Fruit fly (Drosophila melanogaster): ENCODE data around the gene CG1273.
A peak's percentile ranks its signal among the peaks of the same experiment; 100 is the strongest.

CG1273 gene

DNA sequence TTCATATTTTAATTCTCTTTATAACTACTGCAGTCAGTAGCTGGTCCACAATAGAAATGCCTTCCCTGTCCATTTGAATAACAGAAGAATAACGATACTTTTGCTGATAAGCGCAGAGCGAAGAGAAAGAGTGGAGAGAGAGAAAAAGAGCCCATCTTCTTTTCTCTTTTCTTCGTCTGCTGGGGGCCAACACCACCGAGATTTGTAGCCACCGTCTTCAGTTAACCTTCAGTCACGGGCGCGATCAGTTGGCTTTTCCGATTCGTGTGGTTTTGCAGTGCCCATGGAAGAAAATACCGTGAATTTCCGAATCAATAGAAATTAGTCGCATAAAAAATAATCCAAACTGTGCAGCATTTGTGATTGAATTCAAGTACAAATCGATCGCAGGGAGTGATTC, at the start of gene CG1273:
Gene CG1273 (plus strand): TSS at position 218 of the 400 bp plus-strand sequence.
- no peak for TF ChIP-seq CG17801 (GFP tag; optimal IDR thresholded peaks at IDR 0.05; ENCODE audit: partially characterized antibody)

DNA sequence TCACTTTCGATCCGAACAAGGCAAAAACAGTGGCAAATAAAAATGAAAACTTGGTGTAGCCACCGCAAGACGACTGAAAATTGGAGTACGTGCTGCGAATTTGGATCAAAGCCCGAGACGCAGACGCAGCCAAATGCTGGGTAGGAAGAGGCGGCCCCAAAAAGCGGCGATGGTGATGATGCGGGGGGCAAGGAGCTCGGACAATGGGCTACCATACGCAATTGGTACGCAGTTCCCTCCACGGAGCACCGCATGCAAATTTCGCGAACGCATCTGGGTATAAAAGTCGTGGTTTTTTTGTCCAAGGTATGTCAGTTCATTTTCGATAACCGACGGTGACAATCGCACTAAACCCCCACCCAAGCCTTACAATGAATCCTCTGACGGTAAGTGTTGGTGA, 48.4 kb upstream of the CG1273 start, which contains the start of gene Cpr64Ad:
Gene Cpr64Ad (plus strand): TSS at position 301 of the 400 bp plus-strand sequence.
- TF ChIP-seq CG17801 (GFP tag; optimal IDR thresholded peaks at IDR 0.05; ENCODE audit: partially characterized antibody): no peak

DNA sequence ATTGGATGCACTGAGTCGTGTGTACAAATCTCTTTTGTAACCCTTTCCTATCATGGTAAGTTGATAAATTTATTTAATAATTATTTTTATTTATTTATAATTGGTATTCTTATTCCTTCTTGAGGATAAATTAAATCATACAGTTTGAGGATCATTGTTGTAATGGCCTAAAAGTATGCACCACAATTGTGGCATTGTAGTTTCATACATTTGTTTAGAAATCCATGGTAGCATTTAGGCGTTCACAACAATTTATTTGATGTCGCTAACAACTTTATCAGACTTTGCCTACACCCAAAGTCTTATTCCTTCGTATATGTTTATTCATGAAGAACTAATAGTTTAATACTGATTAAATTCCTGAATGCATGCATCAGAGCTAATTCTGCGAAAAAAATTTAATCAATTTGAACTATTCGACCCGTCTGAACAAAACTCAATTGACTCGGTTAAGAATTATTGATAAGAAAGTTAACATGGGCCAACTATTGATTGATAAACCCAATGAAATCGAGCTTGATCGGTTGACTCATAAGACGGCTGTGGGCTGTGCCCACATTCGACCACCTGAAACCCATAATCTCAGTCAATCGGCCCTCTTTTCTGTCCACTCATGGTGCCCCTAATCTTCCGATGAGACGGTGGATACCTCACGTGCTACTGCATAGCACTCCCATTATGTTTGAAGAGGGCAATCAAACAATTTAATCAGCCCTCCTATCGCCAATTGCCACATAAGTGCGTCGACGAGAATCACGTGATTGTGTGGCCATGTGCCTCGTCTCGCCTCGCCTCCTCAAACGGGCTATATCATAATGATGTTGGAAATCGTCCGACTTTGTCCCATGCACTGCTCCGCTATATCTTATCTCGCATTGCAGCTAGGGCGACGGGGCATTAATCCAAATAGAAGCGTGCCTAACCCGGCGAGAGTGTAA, 44.0 kb upstream of the CG1273 start:
- no peak for TF ChIP-seq CG17801 (GFP tag; optimal IDR thresholded peaks at IDR 0.05; ENCODE audit: partially characterized antibody)

DNA sequence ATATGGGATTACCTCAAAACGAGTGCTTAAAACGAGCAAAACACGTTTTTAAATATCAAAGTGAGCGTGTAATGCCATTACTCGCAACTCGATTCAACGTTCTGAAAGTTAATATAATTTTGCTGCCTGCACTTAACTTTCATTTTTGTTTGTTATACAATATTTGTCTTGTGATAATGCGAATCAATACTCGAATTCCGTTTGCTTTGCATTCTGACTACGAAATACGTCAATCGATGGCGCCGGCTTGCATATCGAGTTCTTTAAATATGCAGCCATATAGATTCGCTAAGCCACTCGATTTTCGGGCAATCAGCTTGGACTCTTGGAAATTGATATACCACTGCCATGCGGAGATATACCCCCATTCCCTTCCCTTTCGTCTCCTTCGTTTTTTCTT, 42.8 kb upstream of the CG1273 start:
- TF ChIP-seq CG17801 (GFP tag; optimal IDR thresholded peaks at IDR 0.05; ENCODE audit: partially characterized antibody): no peak

DNA sequence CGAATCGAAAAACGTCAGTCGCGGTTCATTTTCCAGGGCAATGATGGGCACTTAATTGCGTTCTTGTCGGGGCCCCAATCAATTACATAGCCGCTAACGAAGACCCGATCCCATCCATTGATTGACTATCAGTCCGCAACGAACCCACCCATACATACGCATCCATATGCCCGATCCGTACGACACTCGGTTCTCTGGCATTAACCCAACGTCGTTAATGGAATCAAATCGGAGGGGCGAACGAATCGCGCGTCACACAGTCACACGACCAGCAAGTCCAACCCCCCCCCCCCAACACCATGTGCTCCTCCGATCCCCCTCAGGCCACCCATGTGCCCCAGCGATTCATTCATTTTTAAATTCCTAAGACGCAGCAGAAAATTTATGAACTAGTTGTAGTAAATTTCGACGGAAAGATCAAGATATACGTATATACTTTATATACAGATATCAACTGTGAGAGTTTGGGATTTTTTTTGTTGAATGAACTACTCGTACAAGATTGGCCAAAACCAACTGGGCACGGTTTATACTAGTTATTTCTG, 42.2 kb upstream of the CG1273 start:
- TF ChIP-seq CG17801 (GFP tag; optimal IDR thresholded peaks at IDR 0.05; ENCODE audit: partially characterized antibody): no peak

DNA sequence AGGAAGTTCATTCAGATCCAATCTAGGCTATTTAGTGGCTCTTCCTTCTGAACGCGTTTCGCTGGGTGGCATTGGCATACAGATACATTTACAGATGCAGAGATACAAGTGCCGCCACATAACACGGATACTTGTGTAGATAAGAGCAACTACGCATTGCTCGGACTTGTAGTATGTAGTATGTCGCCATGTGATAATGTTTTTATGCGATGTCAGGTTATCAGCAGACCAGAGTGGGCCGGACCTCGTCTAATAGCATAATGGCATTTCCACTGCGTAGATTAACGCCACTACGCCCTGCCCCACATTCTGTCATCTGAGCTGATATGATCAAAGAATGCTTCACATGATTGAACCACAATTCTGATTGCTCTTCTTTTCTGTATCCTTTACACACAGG, 41.7 kb upstream of the CG1273 start:
- TF ChIP-seq CG17801 (GFP tag; optimal IDR thresholded peaks at IDR 0.05; ENCODE audit: partially characterized antibody): no peak

DNA sequence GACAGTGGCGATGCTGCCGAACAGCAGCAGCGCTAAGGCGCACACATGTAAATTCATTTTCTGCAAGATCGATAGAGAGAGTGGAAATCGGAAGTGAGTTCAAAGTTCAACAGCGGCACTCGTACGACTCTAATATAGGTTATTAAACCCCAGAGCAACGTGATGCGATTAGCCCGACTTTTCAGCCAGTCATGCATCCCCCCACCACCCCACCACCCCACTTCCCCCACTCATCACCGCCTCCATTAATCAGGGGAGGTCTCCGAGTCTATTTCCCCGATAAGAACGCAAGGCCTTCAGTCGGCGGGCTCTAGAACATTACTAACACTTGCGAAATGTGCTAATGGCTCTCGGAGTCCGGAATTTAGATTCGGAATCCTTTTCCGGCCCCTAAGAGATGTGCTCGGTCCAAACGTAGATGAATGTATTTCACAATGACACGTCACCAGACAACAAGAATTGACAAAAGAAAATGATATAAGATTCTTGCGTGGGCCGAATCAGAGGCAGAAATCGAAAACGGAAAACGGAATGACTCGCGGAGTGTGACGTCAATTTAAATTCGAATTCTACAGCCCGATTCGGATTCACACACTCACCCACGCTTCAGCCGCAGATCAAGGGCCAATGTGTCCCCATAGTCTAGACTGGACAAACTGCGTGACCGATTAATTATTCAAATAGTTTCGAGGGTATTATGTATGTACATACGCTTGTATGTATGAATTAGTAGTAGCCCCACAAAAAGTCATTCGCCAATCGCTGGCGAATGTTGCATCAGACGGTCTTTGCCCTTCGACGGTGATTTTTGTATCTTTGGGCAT, 37.7 kb upstream of the CG1273 start:
- no peak for TF ChIP-seq CG17801 (GFP tag; optimal IDR thresholded peaks at IDR 0.05; ENCODE audit: partially characterized antibody)

DNA sequence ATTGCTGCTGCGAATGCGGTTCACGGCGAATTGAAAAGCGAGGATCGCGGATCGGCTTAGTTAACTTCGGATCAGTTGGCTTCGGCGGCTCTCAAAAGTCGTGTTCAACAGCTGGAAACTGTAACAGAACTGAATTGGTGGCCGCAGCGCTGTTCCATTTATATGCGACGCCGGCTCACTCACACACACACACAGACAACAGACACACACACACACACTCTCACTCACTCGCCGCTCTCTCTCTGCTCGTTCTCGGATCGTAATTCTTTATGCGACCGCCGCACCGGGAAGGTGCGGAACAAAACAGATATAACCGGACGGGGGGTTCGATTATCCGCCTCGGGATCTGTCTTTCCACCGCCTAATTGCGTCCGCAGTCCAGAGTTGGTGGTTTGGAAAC, 36.4 kb upstream of the CG1273 start, which contains the start of gene CG46460:
Gene CG46460 (minus strand): TSS at position 139 of the 400 bp plus-strand sequence.
- no peak for TF ChIP-seq CG17801 (GFP tag; optimal IDR thresholded peaks at IDR 0.05; ENCODE audit: partially characterized antibody)

DNA sequence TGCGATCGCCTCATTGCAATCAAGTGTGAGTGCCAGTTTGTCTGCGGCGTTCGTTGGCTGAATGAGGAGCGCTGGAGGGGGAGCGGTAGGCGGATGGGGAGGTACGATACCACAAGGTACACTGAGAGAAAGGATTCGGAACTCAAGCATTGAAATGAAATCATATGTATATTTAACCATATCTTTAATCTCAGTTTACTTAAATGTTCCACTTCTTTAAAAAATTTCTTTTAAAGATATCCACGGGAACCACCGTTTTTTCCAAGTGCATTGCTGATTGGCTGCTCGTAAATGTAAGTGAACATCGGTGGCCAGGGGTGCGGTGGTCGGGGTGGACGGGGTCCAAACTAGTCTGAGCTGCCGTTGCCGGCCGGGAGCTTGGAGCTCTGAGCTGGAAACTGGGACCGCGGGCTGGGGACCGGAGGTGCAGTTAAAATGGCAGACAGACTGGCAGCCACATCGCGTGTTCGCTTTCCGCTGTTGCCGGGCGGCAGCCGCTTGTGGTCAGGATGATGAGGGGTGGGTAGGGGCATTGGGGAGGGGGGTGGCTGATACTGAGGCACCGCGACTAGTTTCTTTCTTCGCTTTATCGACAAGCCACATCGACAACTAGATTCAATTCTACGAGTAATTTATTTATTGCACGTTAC, 35.2 kb upstream of the CG1273 start:
- peak; percentile 57 for TF ChIP-seq CG17801 (GFP tag; optimal IDR thresholded peaks at IDR 0.05; ENCODE audit: partially characterized antibody)

DNA sequence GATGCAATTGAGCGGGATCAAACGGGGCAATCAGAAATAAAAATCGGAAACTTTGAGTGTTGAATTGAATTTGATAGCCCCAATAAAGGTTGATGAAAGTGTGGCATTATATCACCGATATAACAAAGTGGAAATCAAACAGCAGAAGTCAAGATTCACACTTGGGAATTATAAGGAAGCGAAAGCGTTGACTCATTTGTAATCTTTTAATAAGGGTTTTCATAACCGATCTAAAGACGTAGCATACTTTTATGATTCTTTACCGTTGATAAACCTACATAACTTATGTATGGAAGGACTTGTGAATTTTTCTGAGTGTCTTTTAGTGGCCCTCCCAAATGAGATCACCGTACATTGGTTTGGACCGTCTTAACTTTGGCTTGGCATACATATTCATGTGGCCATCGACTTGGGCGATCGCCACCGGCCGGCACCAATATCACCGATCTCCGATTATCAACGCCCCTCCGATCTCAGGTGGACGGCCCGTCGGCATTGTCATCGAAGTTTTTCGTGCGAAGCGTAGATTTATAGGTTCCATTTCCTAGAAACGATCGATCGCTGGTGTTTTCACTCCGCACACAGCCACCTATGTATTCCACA, 34.1 kb upstream of the CG1273 start:
- TF ChIP-seq CG17801 (GFP tag; optimal IDR thresholded peaks at IDR 0.05; ENCODE audit: partially characterized antibody): no peak

DNA sequence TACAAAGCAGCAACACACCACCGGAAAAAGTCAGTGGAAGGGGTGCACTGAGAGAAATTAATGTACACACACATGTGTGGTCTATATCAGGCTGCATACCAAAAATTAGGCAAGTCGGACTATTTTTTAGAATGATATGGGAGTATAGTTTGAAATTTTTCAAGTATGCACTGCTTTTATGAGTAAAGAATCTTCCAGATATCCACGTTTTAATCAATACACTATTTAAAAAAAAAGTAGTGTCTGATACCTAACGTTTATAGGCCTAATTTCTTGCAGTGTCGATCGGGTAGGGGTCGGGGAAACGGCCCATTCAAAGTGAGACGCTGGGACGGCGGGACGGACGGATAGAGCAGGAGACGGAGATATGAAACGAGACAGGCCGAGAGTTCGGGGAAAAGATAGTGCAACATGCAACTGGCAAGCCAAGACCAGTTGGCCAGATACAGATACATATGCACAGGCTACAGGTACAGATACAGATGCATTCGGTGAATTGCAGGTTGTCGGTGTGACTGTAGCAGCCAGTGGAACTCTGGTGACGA, 33.1 kb upstream of the CG1273 start:
- peak; percentile 46 for TF ChIP-seq CG17801 (GFP tag; optimal IDR thresholded peaks at IDR 0.05; ENCODE audit: partially characterized antibody)

DNA sequence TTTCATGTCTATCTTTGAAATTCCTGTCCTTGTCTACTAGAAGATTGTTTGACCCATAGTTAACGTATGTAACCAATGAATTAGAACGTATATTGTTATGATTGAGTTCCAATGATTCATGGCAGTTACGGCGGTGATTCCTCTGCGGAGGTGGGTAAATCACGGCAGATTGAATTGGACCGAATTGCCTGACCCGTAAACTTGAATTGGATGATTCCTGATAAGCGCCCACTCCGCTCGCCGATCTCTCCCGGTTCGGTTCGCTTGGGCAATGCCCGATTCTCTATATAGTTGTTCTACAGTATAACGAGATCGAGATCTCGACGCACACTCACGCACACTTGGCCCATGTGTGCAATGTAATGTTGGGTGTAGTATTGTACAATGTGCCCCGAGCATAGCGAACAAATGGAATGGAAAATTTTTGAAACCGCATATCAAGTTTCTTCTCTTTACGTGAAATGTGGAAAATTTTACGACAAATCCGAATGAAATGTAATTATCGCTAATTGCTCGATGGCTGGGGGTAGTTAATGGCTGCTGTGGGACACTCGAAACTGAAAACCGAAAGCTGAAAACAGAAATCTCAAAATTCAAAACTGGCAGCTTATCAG, 32.0 kb upstream of the CG1273 start:
- no peak for TF ChIP-seq CG17801 (GFP tag; optimal IDR thresholded peaks at IDR 0.05; ENCODE audit: partially characterized antibody)

DNA sequence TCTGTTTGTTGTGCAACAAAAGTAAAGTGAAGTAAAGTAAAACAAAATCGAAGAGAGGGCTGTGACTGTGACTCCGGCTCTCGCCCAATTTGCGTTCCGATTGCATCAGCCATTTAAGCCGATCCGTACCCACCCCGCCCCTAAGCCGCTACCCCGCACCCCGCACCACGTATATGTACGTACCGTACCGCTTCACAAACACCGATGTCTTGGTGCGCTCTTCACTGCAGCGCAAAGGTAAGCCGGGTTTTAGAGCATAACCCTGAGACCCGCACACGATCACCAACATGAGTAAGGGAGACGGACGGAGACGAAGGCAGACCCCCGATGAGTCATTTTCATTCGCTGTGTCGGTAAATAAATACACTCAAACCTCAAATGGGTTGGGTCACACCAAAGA, 31.3 kb upstream of the CG1273 start:
- TF ChIP-seq CG17801 (GFP tag; optimal IDR thresholded peaks at IDR 0.05; ENCODE audit: partially characterized antibody): peak; percentile 2

All from ovary, adult (tissue).